Fruit fly (Drosophila melanogaster): Measurements from ENCODE around the gene U4-U6-60K.

The U4-U6-60K gene

DNA sequence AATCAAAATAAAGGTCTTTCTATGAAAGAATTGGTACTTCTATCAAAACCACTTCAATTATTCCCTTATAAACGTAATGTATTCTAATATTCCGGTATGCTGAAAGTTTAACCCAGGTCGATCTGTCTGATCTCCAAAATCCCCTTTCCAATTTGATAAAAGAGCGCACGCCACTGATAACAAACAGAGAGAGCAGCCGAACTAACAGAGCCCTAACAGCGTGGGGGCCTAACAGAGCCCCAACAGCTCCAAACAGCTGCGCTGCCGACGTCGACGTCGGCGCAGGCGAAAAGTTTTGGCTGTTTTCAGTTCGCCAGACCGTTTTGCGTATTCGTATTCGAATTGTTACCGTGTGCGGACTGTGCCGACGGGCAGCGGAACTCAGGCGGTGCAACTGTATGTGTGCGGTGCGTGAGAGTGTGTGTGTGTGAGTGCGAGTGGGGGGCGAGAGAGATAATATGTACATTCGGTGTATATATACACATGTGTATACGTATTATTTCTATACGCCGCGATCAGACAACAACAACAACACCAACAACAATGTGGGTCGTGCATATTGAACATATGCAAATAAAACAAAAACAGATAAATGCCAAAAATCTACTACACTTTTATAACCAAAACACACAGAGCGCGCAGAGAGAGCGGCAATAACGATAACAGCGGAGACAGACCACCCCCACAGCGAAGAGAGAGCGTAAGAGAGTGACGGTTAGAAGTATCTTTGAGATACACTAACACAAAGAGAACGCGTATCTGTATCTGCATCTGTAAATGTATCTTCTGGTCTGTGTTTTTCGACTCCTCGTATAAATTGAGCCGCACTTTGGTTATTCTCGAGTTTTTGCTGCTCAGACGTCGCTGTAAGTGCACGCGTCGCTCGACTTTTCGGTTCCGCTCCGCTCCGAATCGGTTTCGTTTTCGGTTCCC, 26.7 kb downstream of the U4-U6-60K start, which contains the start of gene Oatp74D (continued):
- no peak for TF ChIP-seq ro (GFP tag; IDR thresholded peaks at IDR 0.05)
- peak; percentile 38 for TF ChIP-seq bbx (GFP tag; IDR thresholded peaks at IDR 0.05; ENCODE audit: partially characterized antibody)
- TF ChIP-seq jumu (GFP tag; optimal IDR thresholded peaks at IDR 0.05), result peak; percentile 44
- peak; percentile 74 for TF ChIP-seq CG4328 (GFP tag; optimal IDR thresholded peaks at IDR 0.05)
- peak; percentile 98 to 99 for TF ChIP-seq Trl (optimal IDR thresholded peaks at IDR 0.05)
- peak; percentile 48 for TF ChIP-seq Trl (GFP tag; optimal IDR thresholded peaks at IDR 0.05)
- TF ChIP-seq CG17328 (GFP tag; IDR thresholded peaks at IDR 0.05), result peak; percentile 22; the same call in 1 of the 2 replicates
- no peak for TF ChIP-seq dan (GFP tag; IDR thresholded peaks at IDR 0.05)
- TF ChIP-seq CkIIα-i1 (GFP tag; IDR thresholded peaks at IDR 0.05), result no peak
- TF ChIP-seq ase (GFP tag; IDR thresholded peaks at IDR 0.05), result no peak; the same call in 2 of the 3 replicates
- peak; percentile 41; the same call in 1 of the 3 replicates for TF ChIP-seq CG6175 (GFP tag; IDR thresholded peaks at IDR 0.05)
- no peak for TF ChIP-seq kah (GFP tag; optimal IDR thresholded peaks at IDR 0.05)
- TF ChIP-seq bab2 (GFP tag; optimal IDR thresholded peaks at IDR 0.05), result peak; percentile 42
- TF ChIP-seq hbn (GFP tag; IDR thresholded peaks at IDR 0.05; ENCODE audit: partially characterized antibody), result no peak
- TF ChIP-seq sqz (GFP tag; optimal IDR thresholded peaks at IDR 0.05), result peak; percentile 64
- peak; percentile 73 for TF ChIP-seq CG1233 (GFP tag; optimal IDR thresholded peaks at IDR 0.05)
- no peak; the same call in 1 of the 2 replicates for TF ChIP-seq seq (GFP tag; IDR thresholded peaks at IDR 0.05)
- no peak for TF ChIP-seq Hsf (GFP tag; optimal IDR thresholded peaks at IDR 0.05)
- no peak for TF ChIP-seq CG6272 (GFP tag; IDR thresholded peaks at IDR 0.05)
- peak; percentile 70 for TF ChIP-seq CG2120 (GFP tag; optimal IDR thresholded peaks at IDR 0.05)
- TF ChIP-seq grau (tag; optimal IDR thresholded peaks at IDR 0.05), result peak; percentile 26
- TF ChIP-seq wdn (GFP tag; IDR thresholded peaks at IDR 0.05), result no peak; the same call in 1 of the 2 replicates
- 0 out of 2 replicates have a peak, but pooled peaks have one; percentile 10 for TF ChIP-seq lmd (GFP tag; IDR thresholded peaks at IDR 0.05)
- no peak for TF ChIP-seq Nf-YA (GFP tag; IDR thresholded peaks at IDR 0.05)
- TF ChIP-seq fu2 (GFP tag; optimal IDR thresholded peaks at IDR 0.05), result no peak
- no peak for TF ChIP-seq disco-r (GFP tag; optimal IDR thresholded peaks at IDR 0.05)
- TF ChIP-seq CG1024 (GFP tag; IDR thresholded peaks at IDR 0.05), result no peak
- peak; percentile 98 for TF ChIP-seq kni (GFP tag; optimal IDR thresholded peaks at IDR 0.05)
- no peak for TF ChIP-seq D19B (GFP tag; optimal IDR thresholded peaks at IDR 0.05)
- peak; percentile 16 for TF ChIP-seq CG9797 (GFP tag; optimal IDR thresholded peaks at IDR 0.05)
- TF ChIP-seq CG15601 (tag; optimal IDR thresholded peaks at IDR 0.05), result peak; percentile 67
- no peak for TF ChIP-seq Ptx1 (GFP tag; IDR thresholded peaks at IDR 0.05)
- no peak for TF ChIP-seq esg (GFP tag; conservative IDR thresholded peaks at IDR 0.05)
- no peak for TF ChIP-seq prd (optimal IDR thresholded peaks at IDR 0.05)
- TF ChIP-seq prd (GFP tag; IDR thresholded peaks at IDR 0.05), result peak; percentile 54
- no peak for TF ChIP-seq CG32772 (GFP tag; IDR thresholded peaks at IDR 0.05)
- no peak for TF ChIP-seq CG9215 (GFP tag; IDR thresholded peaks at IDR 0.05)
- no peak for TF ChIP-seq ems (GFP tag; optimal IDR thresholded peaks at IDR 0.05)
- TF ChIP-seq Kr (GFP tag; optimal IDR thresholded peaks at IDR 0.05), result peak; percentile 87
- TF ChIP-seq cg (GFP tag; optimal IDR thresholded peaks at IDR 0.05), result peak; percentile 99
- TF ChIP-seq sna (GFP tag; IDR thresholded peaks at IDR 0.05; ENCODE audit: partially characterized antibody), result no peak
- peak; percentile 0 for TF ChIP-seq YL-1 (GFP tag; optimal IDR thresholded peaks at IDR 0.05)
- peak; percentile 33 for TF ChIP-seq Blimp-1 (GFP tag; optimal IDR thresholded peaks at IDR 0.05)
- no peak for TF ChIP-seq run (tag; optimal IDR thresholded peaks at IDR 0.05)
- peak; percentile 14 for TF ChIP-seq CG10366 (GFP tag; IDR thresholded peaks at IDR 0.05)
- peak; percentile 20 for TF ChIP-seq nom (GFP tag; optimal IDR thresholded peaks at IDR 0.05)
- TF ChIP-seq tgo (GFP tag; IDR thresholded peaks at IDR 0.05), result 0 out of 3 replicates have a peak, but pooled peaks have one; percentile 16
- TF ChIP-seq CG5180 (GFP tag; optimal IDR thresholded peaks at IDR 0.05), result peak; percentile 56
- no peak for TF ChIP-seq CG16815 (GFP tag; optimal IDR thresholded peaks at IDR 0.05)
- no peak for TF ChIP-seq CG31224 (GFP tag; IDR thresholded peaks at IDR 0.05)
